Worm (Caenorhabditis elegans) whole organism, midembryonic: ENCODE measurements around the gene str-162.
"Not testable (repeated sequence)": the region's sequence is repeated elsewhere in the genome, so short reads cannot be mapped to it uniquely, and the experiment has no call there.

ENCODE experiments used
- T22C8.4 ChIP-seq: fragments of 200-800 bp; sonication (Bioruptor generic); IDR thresholded peaks from 2 replicates; pipeline ENCODE4 v1.3.6; 2022; ENCODE audit warnings: missing genetic modification characterization, missing compliant biosample characterization
- cog-1 ChIP-seq: sonication (generic microtip); optimal IDR thresholded peaks from 2 replicates; lab custom pipeline; 2016; ENCODE audit warnings: missing genetic modification characterization, missing compliant biosample characterization
- flt-1 ChIP-seq: fragments of 200-800 bp; sonication (Bioruptor generic); IDR thresholded peaks from 2 replicates; pipeline ENCODE4 v1.3.6; 2022; ENCODE audit warnings: missing genetic modification characterization, missing compliant biosample characterization
- klf-2 ChIP-seq: fragments of 200-800 bp; sonication (Bioruptor generic); conservative IDR thresholded peaks from 2 replicates; pipeline ENCODE4 v1.3.6; 2022; ENCODE audit warnings: missing genetic modification reagents, missing genetic modification characterization, missing compliant biosample characterization
- med-1 ChIP-seq: sonication (generic microtip); optimal IDR thresholded peaks from 2 replicates; lab custom pipeline; 2017; ENCODE audit warnings: missing genetic modification characterization, mild to moderate bottlenecking, missing compliant biosample characterization, antibody characterized with exemption, missing genetic modification reagents; ENCODE audit not compliant: insufficient read depth
- ref-1 ChIP-seq: fragments of 200-800 bp; sonication (Bioruptor generic); conservative IDR thresholded peaks from 2 replicates; pipeline ENCODE4 v1.3.6; 2022; ENCODE audit warnings: missing genetic modification reagents, missing genetic modification characterization, missing compliant biosample characterization
- tab-1 ChIP-seq: fragments of 200-800 bp; sonication (Bioruptor generic); IDR thresholded peaks from 2 replicates; pipeline ENCODE4 v1.3.6; 2022; ENCODE audit warnings: missing genetic modification characterization, missing compliant biosample characterization
- ztf-23 ChIP-seq: fragments of 200-800 bp; sonication (Bioruptor generic); IDR thresholded peaks from 2 replicates; pipeline ENCODE4 v1.3.6; 2022; ENCODE audit warnings: missing genetic modification reagents, missing genetic modification characterization, missing compliant biosample characterization
- ztf-29 ChIP-seq: fragments of 200-800 bp; sonication (Bioruptor generic); IDR thresholded peaks from 2 replicates; pipeline ENCODE4 v1.3.6; 2022; ENCODE audit warnings: missing genetic modification reagents, missing genetic modification characterization, missing compliant biosample characterization

str-162 gene

ce11 chrIV:5008378-5008777, 16.2 kb downstream of the str-162 start, which contains the start of gene srm-2:
srm-2 (plus strand) TSS chrIV:5008678.
- TF ChIP-seq tab-1: no peak
- no peak for TF ChIP-seq cog-1
- no peak for TF ChIP-seq flt-1 (GFP tag; lab: Robert Waterston, UW)
- no peak for TF ChIP-seq ztf-29 (GFP tag; lab: Robert Waterston, UW)
- no peak for TF ChIP-seq ztf-23
- no peak for TF ChIP-seq med-1 (GFP tag; lab: Kevin White, UChicago)
- TF ChIP-seq ref-1 (GFP tag; lab: Robert Waterston, UW): no peak
- TF ChIP-seq T22C8.4 (GFP tag; lab: Robert Waterston, UW): no peak
- TF ChIP-seq klf-2 (GFP tag; lab: Robert Waterston, UW): no peak

ce11 chrIV:5012241-5012640, 20.1 kb downstream of the str-162 start, which contains the start of gene srm-1:
srm-1 (plus strand) TSS chrIV:5012541.
- TF ChIP-seq cog-1 (no peak), ztf-29 (GFP tag; lab: Robert Waterston, UW) (no peak)

- TF ChIP-seq ztf-23; T22C8.4 (GFP tag; lab: Robert Waterston, UW); klf-2 (GFP tag; lab: Robert Waterston, UW): not testable (repeated sequence)
Observed at ce11 chrIV:5016461-5016860, 24.3 kb downstream of the str-162 start, which contains the start of gene ssq-4. ssq-4 (plus strand) TSS chrIV:5016479.

- 0 out of 2 replicates have a peak, but pooled peaks have one; percentile 9 for TF ChIP-seq tab-1
Observed at ce11 chrIV:5017075-5017474, 24.9 kb downstream of the str-162 start, which contains the start of gene T28H11.7. T28H11.7 (minus strand) TSS chrIV:5017175.

ce11 chrIV:5020533-5020932, 28.3 kb downstream of the str-162 start, which contains the start of gene T28H11.8:
T28H11.8 (minus strand) TSS chrIV:5020633.
- TF ChIP-seq klf-2 (GFP tag; lab: Robert Waterston, UW) (no peak), flt-1 (GFP tag; lab: Robert Waterston, UW) (no peak), ref-1 (GFP tag; lab: Robert Waterston, UW) (no peak), tab-1 (no peak), med-1 (GFP tag; lab: Kevin White, UChicago) (no peak), T22C8.4 (GFP tag; lab: Robert Waterston, UW) (no peak), cog-1 (no peak), ztf-23 (no peak), ztf-29 (GFP tag; lab: Robert Waterston, UW) (no peak)

ce11 chrIV:5025646-5026045, 33.5 kb downstream of the str-162 start, which contains the start of gene C09B9.85:
C09B9.85 (minus strand) TSS chrIV:5025746.
- TF ChIP-seq med-1 (GFP tag; lab: Kevin White, UChicago) (no peak), cog-1 (no peak), ztf-29 (GFP tag; lab: Robert Waterston, UW) (no peak), T22C8.4 (GFP tag; lab: Robert Waterston, UW) (no peak), klf-2 (GFP tag; lab: Robert Waterston, UW) (no peak), flt-1 (GFP tag; lab: Robert Waterston, UW) (no peak), ref-1 (GFP tag; lab: Robert Waterston, UW) (no peak), ztf-23 (no peak), tab-1 (no peak)

ce11 chrIV:5028978-5029377, 36.8 kb downstream of the str-162 start, which contains the start of the genes best-6 and C09B9.2:
best-6 (minus strand) TSS chrIV:5029078.
C09B9.2 (plus strand) TSS chrIV:5029291.
- TF ChIP-seq klf-2 (GFP tag; lab: Robert Waterston, UW) (no peak), ztf-23 (no peak), T22C8.4 (GFP tag; lab: Robert Waterston, UW) (no peak), ref-1 (GFP tag; lab: Robert Waterston, UW) (no peak), flt-1 (GFP tag; lab: Robert Waterston, UW) (no peak), med-1 (GFP tag; lab: Kevin White, UChicago) (no peak), ztf-29 (GFP tag; lab: Robert Waterston, UW) (no peak), cog-1 (no peak), tab-1 (no peak)

- TF ChIP-seq cog-1: no peak
- TF ChIP-seq ref-1 (GFP tag; lab: Robert Waterston, UW): no peak
- TF ChIP-seq flt-1 (GFP tag; lab: Robert Waterston, UW): no peak
- TF ChIP-seq ztf-29 (GFP tag; lab: Robert Waterston, UW): no peak
- no peak for TF ChIP-seq klf-2 (GFP tag; lab: Robert Waterston, UW)
- TF ChIP-seq T22C8.4 (GFP tag; lab: Robert Waterston, UW): no peak
- TF ChIP-seq med-1 (GFP tag; lab: Kevin White, UChicago): no peak
- no peak for TF ChIP-seq tab-1
Observed at ce11 chrIV:5031346-5031745, 39.2 kb downstream of the str-162 start.

- TF ChIP-seq flt-1 (GFP tag; lab: Robert Waterston, UW): no peak
- no peak for TF ChIP-seq T22C8.4 (GFP tag; lab: Robert Waterston, UW)
- TF ChIP-seq ref-1 (GFP tag; lab: Robert Waterston, UW): no peak
- TF ChIP-seq ztf-23: no peak
- TF ChIP-seq klf-2 (GFP tag; lab: Robert Waterston, UW): no peak
- TF ChIP-seq cog-1: no peak
- no peak for TF ChIP-seq ztf-29 (GFP tag; lab: Robert Waterston, UW)
- TF ChIP-seq med-1 (GFP tag; lab: Kevin White, UChicago): no peak
Observed at ce11 chrIV:5033276-5033675, 41.1 kb downstream of the str-162 start, which contains the start of gene C09B9.4. C09B9.4 (minus strand) TSS chrIV:5033376.

ce11 chrIV:5037489-5037888, 45.3 kb downstream of the str-162 start, which contains the start of gene C09B9.1:
C09B9.1 (plus strand) TSS chrIV:5037789.
- no peak for TF ChIP-seq ref-1 (GFP tag; lab: Robert Waterston, UW)
- no peak for TF ChIP-seq med-1 (GFP tag; lab: Kevin White, UChicago)
- TF ChIP-seq ztf-29 (GFP tag; lab: Robert Waterston, UW): no peak
- no peak for TF ChIP-seq cog-1
- no peak for TF ChIP-seq tab-1
